Fruit fly (Drosophila melanogaster) whole organism, adult: Measurements from ENCODE around the gene CG9664.
A peak's percentile ranks its signal among the peaks of the same experiment; 100 is the strongest.

Source experiments
- CG11617 ChIP-seq: fragments of 200-800 bp; sonication (Bioruptor generic); optimal IDR thresholded peaks from 2 replicates; lab custom pipeline; 2017; ENCODE audit warnings: mild to moderate bottlenecking, missing biosample characterization, missing genetic modification reagents, missing genetic modification characterization
- CG12768 ChIP-seq: fragments of 200-800 bp; sonication (Bioruptor generic); optimal IDR thresholded peaks from 2 replicates; lab custom pipeline; 2017; ENCODE audit warnings: missing biosample characterization, missing genetic modification characterization, mild to moderate bottlenecking, moderate library complexity, missing genetic modification reagents
- CG14711 ChIP-seq: fragments of 200-800 bp; sonication (Bioruptor generic); optimal IDR thresholded peaks from 2 replicates; lab custom pipeline; 2018; ENCODE audit warnings: missing biosample characterization, mild to moderate bottlenecking, missing genetic modification characterization, moderate library complexity
- CG1620 ChIP-seq: fragments of 200-800 bp; sonication (Bioruptor generic); optimal IDR thresholded peaks from 2 replicates; lab custom pipeline; 2016; ENCODE audit warnings: missing biosample characterization, missing genetic modification characterization
- CG33017 ChIP-seq: fragments of 200-800 bp; sonication (Bioruptor generic); optimal IDR thresholded peaks from 2 replicates; lab custom pipeline; 2018; ENCODE audit warnings: missing biosample characterization, mild to moderate bottlenecking, missing genetic modification characterization, moderate library complexity
- CG5204 ChIP-seq: fragments of 200-800 bp; sonication (Bioruptor generic); optimal IDR thresholded peaks from 2 replicates; lab custom pipeline; 2016; ENCODE audit warnings: missing biosample characterization, missing genetic modification characterization
- CG7045 ChIP-seq: fragments of 200-800 bp; sonication (Bioruptor generic); optimal IDR thresholded peaks from 2 replicates; lab custom pipeline; 2017; ENCODE audit warnings: missing biosample characterization, mild to moderate bottlenecking, missing genetic modification characterization
- CG7101 ChIP-seq: fragments of 200-800 bp; sonication (Bioruptor generic); optimal IDR thresholded peaks from 2 replicates; lab custom pipeline; 2018; ENCODE audit warnings: missing biosample characterization, mild to moderate bottlenecking, missing genetic modification characterization, moderate library complexity
- Clk ChIP-seq: fragments of 200-800 bp; sonication (Bioruptor generic); optimal IDR thresholded peaks from 2 replicates; lab custom pipeline; 2017; ENCODE audit warnings: missing biosample characterization, missing genetic modification characterization
- Crg-1 ChIP-seq: fragments of 200-800 bp; sonication (Bioruptor generic); optimal IDR thresholded peaks from 2 replicates; lab custom pipeline; 2016; ENCODE audit warnings: missing biosample characterization, missing genetic modification characterization
- Hr96 ChIP-seq: fragments of 200-800 bp; sonication (Bioruptor generic); optimal IDR thresholded peaks from 2 replicates; lab custom pipeline; 2016; ENCODE audit warnings: missing biosample characterization, missing genetic modification characterization
- Mnt ChIP-seq: fragments of 200-800 bp; sonication (Bioruptor generic); optimal IDR thresholded peaks from 2 replicates; lab custom pipeline; 2016; ENCODE audit warnings: missing biosample characterization, mild to moderate bottlenecking, missing genetic modification characterization
- bab1 ChIP-seq: fragments of 200-800 bp; sonication (Bioruptor generic); optimal IDR thresholded peaks from 3 replicates; lab custom pipeline; 2019; ENCODE audit warnings: missing biosample characterization, mild to moderate bottlenecking, missing genetic modification characterization, moderate library complexity
- cic ChIP-seq: fragments of 200-800 bp; sonication (Bioruptor generic); optimal IDR thresholded peaks from 2 replicates; lab custom pipeline; 2017; ENCODE audit warnings: missing biosample characterization, mild to moderate bottlenecking, missing genetic modification characterization, moderate library complexity
- cnc ChIP-seq, 2 experiments: fragments of >200 bp; optimal IDR thresholded peaks; 2 replicates each; lab custom pipeline; 2017
- kay ChIP-seq: fragments of 200-800 bp; sonication (Bioruptor generic); peaks from one replicate; lab custom pipeline; 2016; ENCODE audit warnings: missing biosample characterization, missing genetic modification characterization, borderline replicate concordance
- ovo ChIP-seq: fragments of 200-800 bp; sonication (Bioruptor generic); optimal IDR thresholded peaks from 2 replicates; lab custom pipeline; 2016; ENCODE audit warnings: missing biosample characterization, missing genetic modification characterization
- pad ChIP-seq: fragments of 200-800 bp; sonication (Bioruptor generic); optimal IDR thresholded peaks from 3 replicates; lab custom pipeline; 2017; ENCODE audit warnings: missing biosample characterization, missing genetic modification characterization, mild to moderate bottlenecking, moderate library complexity, missing genetic modification reagents
- tj ChIP-seq: fragments of 200-800 bp; sonication (Bioruptor generic); optimal IDR thresholded peaks from 3 replicates; lab custom pipeline; 2017; ENCODE audit warnings: missing biosample characterization, mild to moderate bottlenecking, missing genetic modification characterization, moderate library complexity
- toe ChIP-seq: fragments of 200-800 bp; sonication (Bioruptor generic); optimal IDR thresholded peaks from 2 replicates; lab custom pipeline; 2016; ENCODE audit warnings: missing biosample characterization, missing genetic modification characterization

Gene CG9664

dm6 chr2L:3269137-3269536 lies 25.4 kb downstream of the CG9664 start, which contains the start of gene CG3347:
Gene CG3347, plus strand, starts transcription at chr2L:3269437.
- TF ChIP-seq Clk (GFP tag; lab: Kevin White, UChicago) (no peak), bab1 (no peak), kay (GFP tag; lab: Kevin White, UChicago) (no peak), CG7045 (GFP tag; lab: Kevin White, UChicago) (no peak), ovo (no peak), cnc (optimal IDR thresholded peaks at IDR 0.05; lab: Kevin White, UChicago) (no peak), CG1620 (GFP tag; lab: Kevin White, UChicago) (no peak), CG12768 (no peak), tj (GFP tag; lab: Kevin White, UChicago) (no peak), CG5204 (GFP tag; lab: Kevin White, UChicago) (no peak), Mnt (GFP tag; lab: Kevin White, UChicago) (no peak), toe (GFP tag; lab: Kevin White, UChicago) (no peak), pad (GFP tag; lab: Kevin White, UChicago) (no peak), CG11617 (no peak), CG14711 (tag; lab: Kevin White, UChicago) (no peak), CG33017 (tag; lab: Kevin White, UChicago) (no peak), Crg-1 (GFP tag; lab: Kevin White, UChicago) (no peak)

dm6 chr2L:3265635-3266034 lies 28.9 kb downstream of the CG9664 start:
- TF ChIP-seq Mnt (GFP tag; lab: Kevin White, UChicago) (no peak), CG7045 (GFP tag; lab: Kevin White, UChicago) (no peak), Crg-1 (GFP tag; lab: Kevin White, UChicago) (no peak), CG1620 (GFP tag; lab: Kevin White, UChicago) (no peak), bab1 (no peak), CG12768 (no peak), CG7101 (tag; lab: Kevin White, UChicago) (no peak), CG11617 (no peak), cnc (optimal IDR thresholded peaks at IDR 0.05; lab: Kevin White, UChicago) (no peak), tj (GFP tag; lab: Kevin White, UChicago) (no peak), Hr96 (GFP tag; lab: Kevin White, UChicago) (no peak), CG5204 (GFP tag; lab: Kevin White, UChicago) (no peak), ovo (no peak), kay (GFP tag; lab: Kevin White, UChicago) (no peak), pad (GFP tag; lab: Kevin White, UChicago) (no peak), Clk (GFP tag; lab: Kevin White, UChicago) (no peak), CG14711 (tag; lab: Kevin White, UChicago) (no peak), cic (GFP tag; lab: Kevin White, UChicago) (no peak)

dm6 chr2L:3246030-3246429 lies 48.5 kb downstream of the CG9664 start:
- no peak for TF ChIP-seq bab1
- no peak for TF ChIP-seq pad (GFP tag; lab: Kevin White, UChicago)
- TF ChIP-seq CG33017 (tag; lab: Kevin White, UChicago): no peak
- TF ChIP-seq CG7045 (GFP tag; lab: Kevin White, UChicago): peak; percentile 22
- TF ChIP-seq kay (GFP tag; lab: Kevin White, UChicago): no peak
- no peak for TF ChIP-seq Hr96 (GFP tag; lab: Kevin White, UChicago)
- peak; percentile 39 for TF ChIP-seq CG5204 (GFP tag; lab: Kevin White, UChicago)
